Worm (Caenorhabditis elegans): Measurements from ENCODE around the gene rpl-34.

- TF ChIP-seq hmg-1.2 (GFP tag; IDR thresholded peaks at IDR 0.05) (no peak), snpc-1.3 (tag; optimal IDR thresholded peaks at IDR 0.05; ENCODE audit: insufficient read depth) (no peak)
Observed at ce11 chrIV:12307720-12308119, 38.9 kb downstream of the rpl-34 start, which contains the start of gene oac-57.

Data from whole organism, young adult.